Fruit fly (Drosophila melanogaster) whole organism, pupa: ENCODE measurements around the gene Sgs5bis.
A peak's percentile ranks its signal among the peaks of the same experiment; 100 is the strongest.

ENCODE experiments used
- CG10348 ChIP-seq: fragments of 200-800 bp; sonication (Bioruptor generic); IDR thresholded peaks from 2 replicates; pipeline ENCODE4 v1.3.6; 2022; ENCODE audit warnings: missing biosample characterization, missing genetic modification characterization
- CG12605 ChIP-seq: fragments of 200-800 bp; sonication (Bioruptor generic); IDR thresholded peaks from 2 replicates; pipeline ENCODE4 v1.3.6; 2022; ENCODE audit warnings: missing biosample characterization, missing genetic modification characterization
- CG13204 ChIP-seq: fragments of 200-800 bp; sonication (Bioruptor generic); optimal IDR thresholded peaks from 2 replicates; lab custom pipeline; 2018; ENCODE audit warnings: missing biosample characterization, mild to moderate bottlenecking, missing genetic modification characterization, moderate library complexity
- CG14655 ChIP-seq: fragments of 200-800 bp; sonication (Bioruptor generic); optimal IDR thresholded peaks from 3 replicates; lab custom pipeline; 2017; ENCODE audit warnings: mild to moderate bottlenecking, missing biosample characterization, missing genetic modification reagents, missing genetic modification characterization
- CG15710 ChIP-seq: fragments of 200-800 bp; sonication (Bioruptor generic); optimal IDR thresholded peaks from 2 replicates; lab custom pipeline; 2018; ENCODE audit warnings: missing biosample characterization, mild to moderate bottlenecking, missing genetic modification characterization, moderate library complexity
- CG17806 ChIP-seq: fragments of 200-800 bp; sonication (Bioruptor generic); optimal IDR thresholded peaks from 2 replicates; lab custom pipeline; 2018; ENCODE audit warnings: missing biosample characterization, mild to moderate bottlenecking, missing genetic modification characterization, moderate library complexity
- CG32121 ChIP-seq: fragments of 200-800 bp; sonication (Bioruptor generic); IDR thresholded peaks from 2 replicates; pipeline ENCODE4 v1.3.6; 2022; ENCODE audit warnings: missing biosample characterization, missing genetic modification characterization
- CG34367 ChIP-seq: fragments of 200-800 bp; sonication (Bioruptor generic); optimal IDR thresholded peaks from 2 replicates; lab custom pipeline; 2018; ENCODE audit warnings: missing biosample characterization, mild to moderate bottlenecking, missing genetic modification characterization
- CG4496 ChIP-seq: fragments of 200-800 bp; sonication (Bioruptor generic); IDR thresholded peaks from 3 replicates; pipeline ENCODE4 v1.3.6; 2022; ENCODE audit warnings: missing biosample characterization, missing genetic modification characterization
- CG8159 ChIP-seq: fragments of 200-800 bp; sonication (Bioruptor generic); optimal IDR thresholded peaks from 3 replicates; lab custom pipeline; 2018; ENCODE audit warnings: missing biosample characterization, mild to moderate bottlenecking, missing genetic modification characterization, moderate library complexity
- CG8301 ChIP-seq: fragments of 200-800 bp; sonication (Bioruptor generic); optimal IDR thresholded peaks from 2 replicates; lab custom pipeline; 2018; ENCODE audit warnings: missing biosample characterization, mild to moderate bottlenecking, missing genetic modification characterization
- CG9948 ChIP-seq: fragments of 200-800 bp; sonication (Bioruptor generic); optimal IDR thresholded peaks from 2 replicates; lab custom pipeline; 2018; ENCODE audit warnings: missing biosample characterization, mild to moderate bottlenecking, missing genetic modification characterization, moderate library complexity
- D1 ChIP-seq: fragments of 200-800 bp; sonication (Bioruptor generic); optimal IDR thresholded peaks from 2 replicates; lab custom pipeline; 2018; ENCODE audit warnings: missing biosample characterization, mild to moderate bottlenecking, missing genetic modification characterization, moderate library complexity
- EcR ChIP-seq: fragments of 200-800 bp; sonication (Bioruptor generic); optimal IDR thresholded peaks from 3 replicates; lab custom pipeline; 2019; ENCODE audit warnings: missing biosample characterization, missing genetic modification characterization, mild to moderate bottlenecking, moderate library complexity, missing genetic modification reagents
- Ets98B ChIP-seq: fragments of 200-800 bp; sonication (Bioruptor generic); IDR thresholded peaks from 2 replicates; pipeline ENCODE4 v1.3.6; 2022; ENCODE audit warnings: missing biosample characterization, missing genetic modification characterization
- Pif1A ChIP-seq: fragments of 200-800 bp; sonication (Bioruptor generic); optimal IDR thresholded peaks from 3 replicates; lab custom pipeline; 2016; ENCODE audit warnings: missing biosample characterization, missing genetic modification characterization
- Pif1B ChIP-seq: fragments of 200-800 bp; sonication (Bioruptor generic); optimal IDR thresholded peaks from 3 replicates; lab custom pipeline; 2016; ENCODE audit warnings: missing biosample characterization, missing genetic modification characterization
- Snoo ChIP-seq: fragments of 200-800 bp; sonication (Bioruptor generic); optimal IDR thresholded peaks from 3 replicates; lab custom pipeline; 2017; ENCODE audit warnings: missing biosample characterization, mild to moderate bottlenecking, missing genetic modification characterization, inconsistent platforms
- fd96Ca ChIP-seq: fragments of 200-800 bp; sonication (Bioruptor generic); IDR thresholded peaks from 3 replicates; pipeline ENCODE4 v1.3.6; 2022; ENCODE audit warnings: missing biosample characterization, missing genetic modification characterization
- gl ChIP-seq: fragments of 200-800 bp; sonication (Bioruptor generic); optimal IDR thresholded peaks from 2 replicates; lab custom pipeline; 2018; ENCODE audit warnings: missing biosample characterization, mild to moderate bottlenecking, missing genetic modification characterization
- rn ChIP-seq: fragments of 200-800 bp; sonication (Bioruptor generic); IDR thresholded peaks from 2 replicates; pipeline ENCODE4 v1.3.6; 2022; ENCODE audit warnings: missing biosample characterization, missing genetic modification characterization

Sgs5bis gene

dm6 chr3R:17595084-17595483 is 898 bp downstream of the Sgs5bis start, which contains the start of gene Sgs5:
Gene Sgs5, plus strand, starts transcription at chr3R:17595362.
- TF ChIP-seq CG14655 (GFP tag; lab: Kevin White, UChicago) (no peak), CG8159 (tag; lab: Kevin White, UChicago) (no peak), CG17806 (tag; lab: Kevin White, UChicago) (no peak), CG4496 (no peak), CG8301 (no peak), CG34367 (tag; lab: Kevin White, UChicago) (no peak), gl (no peak), D1 (tag; lab: Kevin White, UChicago) (no peak), CG10348 (GFP tag; lab: Robert Waterston, UW) (no peak), Pif1A (GFP tag; lab: Kevin White, UChicago) (no peak)

dm6 chr3R:17596236-17596635 is 2.0 kb downstream of the Sgs5bis start, which contains the start of gene CG7606:
Gene CG7606, plus strand, starts transcription at chr3R:17596536.
- TF ChIP-seq gl (no peak), fd96Ca (GFP tag; lab: Robert Waterston, UW) (no peak), CG13204 (GFP tag; lab: Kevin White, UChicago) (no peak), CG32121 (GFP tag; lab: Robert Waterston, UW) (no peak), CG4496 (no peak), CG8159 (tag; lab: Kevin White, UChicago) (no peak), CG12605 (GFP tag; lab: Robert Waterston, UW) (no peak), CG9948 (tag; lab: Kevin White, UChicago) (no peak), CG15710 (tag; lab: Kevin White, UChicago) (no peak), Pif1B (GFP tag; lab: Kevin White, UChicago) (no peak), CG17806 (tag; lab: Kevin White, UChicago) (no peak), EcR (GFP tag; lab: Kevin White, UChicago) (no peak), Ets98B (no peak), Snoo (tag; lab: Kevin White, UChicago) (no peak), D1 (tag; lab: Kevin White, UChicago) (no peak), CG8301 (no peak), CG14655 (GFP tag; lab: Kevin White, UChicago) (no peak), rn (GFP tag; lab: Robert Waterston, UW) (no peak), CG34367 (tag; lab: Kevin White, UChicago) (no peak), CG10348 (GFP tag; lab: Robert Waterston, UW) (no peak)

dm6 chr3R:17599695-17600094 is 5.5 kb downstream of the Sgs5bis start:
- TF ChIP-seq CG15710 (tag; lab: Kevin White, UChicago), result no peak
- no peak for TF ChIP-seq EcR (GFP tag; lab: Kevin White, UChicago)
- no peak for TF ChIP-seq Snoo (tag; lab: Kevin White, UChicago)
- no peak for TF ChIP-seq CG17806 (tag; lab: Kevin White, UChicago)
- TF ChIP-seq Pif1A (GFP tag; lab: Kevin White, UChicago), result no peak
- TF ChIP-seq CG10348 (GFP tag; lab: Robert Waterston, UW), result no peak
- TF ChIP-seq CG4496, result no peak
- TF ChIP-seq Ets98B, result no peak
- TF ChIP-seq CG14655 (GFP tag; lab: Kevin White, UChicago), result no peak
- TF ChIP-seq Pif1B (GFP tag; lab: Kevin White, UChicago), result no peak
- no peak for TF ChIP-seq CG32121 (GFP tag; lab: Robert Waterston, UW)
- no peak for TF ChIP-seq CG12605 (GFP tag; lab: Robert Waterston, UW)
- no peak for TF ChIP-seq CG9948 (tag; lab: Kevin White, UChicago)
- TF ChIP-seq rn (GFP tag; lab: Robert Waterston, UW), result no peak
- no peak for TF ChIP-seq CG8301
- TF ChIP-seq gl, result no peak
- TF ChIP-seq CG8159 (tag; lab: Kevin White, UChicago), result no peak
- TF ChIP-seq CG34367 (tag; lab: Kevin White, UChicago), result no peak
- TF ChIP-seq CG13204 (GFP tag; lab: Kevin White, UChicago), result no peak
- no peak for TF ChIP-seq fd96Ca (GFP tag; lab: Robert Waterston, UW)

- TF ChIP-seq CG14655 (GFP tag; lab: Kevin White, UChicago) (no peak), CG9948 (tag; lab: Kevin White, UChicago) (no peak), fd96Ca (GFP tag; lab: Robert Waterston, UW) (no peak), CG15710 (tag; lab: Kevin White, UChicago) (no peak), gl (no peak), EcR (GFP tag; lab: Kevin White, UChicago) (no peak), rn (GFP tag; lab: Robert Waterston, UW) (no peak), CG10348 (GFP tag; lab: Robert Waterston, UW) (no peak), CG8159 (tag; lab: Kevin White, UChicago) (no peak), CG32121 (GFP tag; lab: Robert Waterston, UW) (no peak), D1 (tag; lab: Kevin White, UChicago) (no peak), CG4496 (no peak)
Observed at dm6 chr3R:17601866-17602265, 7.7 kb downstream of the Sgs5bis start.

- no peak for TF ChIP-seq D1 (tag; lab: Kevin White, UChicago)
- no peak for TF ChIP-seq Snoo (tag; lab: Kevin White, UChicago)
- TF ChIP-seq fd96Ca (GFP tag; lab: Robert Waterston, UW), result no peak
Observed at dm6 chr3R:17602974-17603373, 8.8 kb downstream of the Sgs5bis start.

- no peak for TF ChIP-seq CG17806 (tag; lab: Kevin White, UChicago)
- TF ChIP-seq D1 (tag; lab: Kevin White, UChicago), result peak; percentile 11
- TF ChIP-seq CG32121 (GFP tag; lab: Robert Waterston, UW), result no peak
Observed at dm6 chr3R:17603717-17604116, 9.5 kb downstream of the Sgs5bis start.
